Worm (Caenorhabditis elegans) whole organism, early embryonic: ENCODE results near the gene T23F11.2.

ENCODE experiments used
- F13C5.2 ChIP-seq: sonication (generic microtip); optimal IDR thresholded peaks from 2 replicates; lab custom pipeline; 2017; ENCODE audit warnings: mild to moderate bottlenecking, missing genetic modification characterization, inconsistent platforms, missing compliant biosample characterization
- ama-1 ChIP-seq: fragments of 150-350 bp; optimal IDR thresholded peaks from 2 replicates; lab custom pipeline; 2014
- ceh-36 ChIP-seq: sonication (generic microtip); optimal IDR thresholded peaks from 2 replicates; lab custom pipeline; 2016; ENCODE audit warnings: missing genetic modification characterization, inconsistent platforms, missing compliant biosample characterization
- flt-1 ChIP-seq: fragments of 200-800 bp; sonication (Bioruptor generic); IDR thresholded peaks from 2 replicates; pipeline ENCODE4 v1.3.6; 2022; ENCODE audit warnings: missing genetic modification characterization, missing compliant biosample characterization
- hmbx-1 ChIP-seq: sonication (generic microtip); optimal IDR thresholded peaks from 2 replicates; lab custom pipeline; 2016; ENCODE audit warnings: mild to moderate bottlenecking, missing genetic modification characterization, missing compliant biosample characterization
- hmg-4 ChIP-seq: fragments of 200-800 bp; sonication (Bioruptor generic); optimal IDR thresholded peaks from 2 replicates; lab custom pipeline; 2018; ENCODE audit warnings: mild to moderate bottlenecking, missing genetic modification characterization, missing compliant biosample characterization
- hnd-1 ChIP-seq: sonication (generic microtip); optimal IDR thresholded peaks from 2 replicates; lab custom pipeline; 2016; ENCODE audit warnings: missing genetic modification characterization, missing compliant biosample characterization
- pes-1 ChIP-seq: fragments of 200-800 bp; sonication (Bioruptor generic); IDR thresholded peaks from 2 replicates; pipeline ENCODE4 v1.3.6; 2022; ENCODE audit warnings: missing genetic modification reagents, missing genetic modification characterization, missing compliant biosample characterization
- tbx-11 ChIP-seq: fragments of 200-800 bp; sonication (Bioruptor generic); IDR thresholded peaks from 2 replicates; pipeline ENCODE4 v1.3.6; 2022; ENCODE audit warnings: missing genetic modification characterization, missing compliant biosample characterization
- tbx-37 ChIP-seq: fragments of 200-800 bp; sonication (Bioruptor generic); conservative IDR thresholded peaks from 2 replicates; pipeline ENCODE4 v1.3.6; 2022; ENCODE audit warnings: missing genetic modification reagents, missing genetic modification characterization, missing compliant biosample characterization

- no peak for TF ChIP-seq ama-1
- no peak for TF ChIP-seq pes-1 (GFP tag; lab: Robert Waterston, UW)
- no peak for TF ChIP-seq ceh-36 (tag; lab: Kevin White, UChicago)
- TF ChIP-seq flt-1 (GFP tag; lab: Robert Waterston, UW): 0 out of 2 replicates have a peak, but pooled peaks have one; percentile 4
- TF ChIP-seq hmbx-1 (tag; lab: Kevin White, UChicago): no peak
- peak; percentile 63 for TF ChIP-seq F13C5.2 (tag; lab: Kevin White, UChicago)
- no peak for TF ChIP-seq tbx-11 (GFP tag; lab: Robert Waterston, UW)
- TF ChIP-seq hmg-4 (GFP tag; lab: Kevin White, UChicago): peak; percentile 57
- TF ChIP-seq tbx-37 (GFP tag; lab: Robert Waterston, UW): no peak
- TF ChIP-seq hnd-1 (tag; lab: Kevin White, UChicago): no peak
Observed at ce11 chrIII:4649363-4649768, 5.9 kb downstream of the T23F11.2 start.
